Worm (Caenorhabditis elegans): ENCODE measurements around the gene F54F2.14.

Gene F54F2.14

ce11 chrIII:8794793-8795192, 3.4 kb downstream of the F54F2.14 start (continued):
- TF ChIP-seq mdl-1 (tag; optimal IDR thresholded peaks at IDR 0.05) (peak; percentile 38 to 80), sdz-12 (GFP tag; optimal IDR thresholded peaks at IDR 0.05) (no peak), nhr-76 (tag; optimal IDR thresholded peaks at IDR 0.05) (no peak), nhr-11 (tag; optimal IDR thresholded peaks at IDR 0.05) (peak; percentile 36), pha-4 (GFP tag; IDR thresholded peaks at IDR 0.05) (peak; percentile 58; the same call in 1 of the 2 replicates), pha-4 (tag; optimal IDR thresholded peaks at IDR 0.05) (peak; percentile 91), lin-29 (GFP tag; IDR thresholded peaks at IDR 0.05) (no peak), nhr-25 (tag; optimal IDR thresholded peaks at IDR 0.05; ENCODE audit: borderline replicate concordance, insufficient read depth) (peak; percentile 89), ceh-62 (tag; optimal IDR thresholded peaks at IDR 0.05) (no peak), spr-3 (GFP tag; optimal IDR thresholded peaks at IDR 0.05) (no peak), snpc-4 (tag; optimal IDR thresholded peaks at IDR 0.05) (no peak), unc-130 (GFP tag; optimal IDR thresholded peaks at IDR 0.05) (no peak), daf-19 (GFP tag; conservative IDR thresholded peaks at IDR 0.05) (no peak), nhr-111 (GFP tag; optimal IDR thresholded peaks at IDR 0.05) (no peak), nhr-10 (tag; optimal IDR thresholded peaks at IDR 0.05) (no peak), lin-1 (GFP tag; IDR thresholded peaks at IDR 0.05) (peak; percentile 49; the same call in 1 of the 2 replicates), F44E2.7 (GFP tag; IDR thresholded peaks at IDR 0.05) (no peak), fos-1 (tag; optimal IDR thresholded peaks at IDR 0.05) (no peak)

- TF ChIP-seq unc-62 (GFP tag; optimal IDR thresholded peaks at IDR 0.05 in 1 of 2) (peak in 1 of 2 experiments; percentile 100), unc-62 (tag; optimal IDR thresholded peaks at IDR 0.05) (no peak), set-16 (GFP tag; IDR thresholded peaks at IDR 0.05) (peak; percentile 84), saeg-2 (GFP tag; IDR thresholded peaks at IDR 0.05) (peak; percentile 91), sdz-12 (GFP tag; optimal IDR thresholded peaks at IDR 0.05) (no peak), mdl-1 (tag; optimal IDR thresholded peaks at IDR 0.05) (peak; percentile 89 to 97), zip-2 (tag; optimal IDR thresholded peaks at IDR 0.05) (no peak), nhr-42 (GFP tag; IDR thresholded peaks at IDR 0.05) (0 out of 2 replicates have a peak, but pooled peaks have one; percentile 52), egl-27 (tag; optimal IDR thresholded peaks at IDR 0.05) (no peak), ceh-20 (GFP tag; IDR thresholded peaks at IDR 0.05) (peak; percentile 89), php-3 (GFP tag; IDR thresholded peaks at IDR 0.05) (peak; percentile 46; the same call in 1 of the 2 replicates), lin-1 (GFP tag; IDR thresholded peaks at IDR 0.05) (peak; percentile 82; the same call in 1 of the 2 replicates), dmd-6 (GFP tag; IDR thresholded peaks at IDR 0.05) (peak; percentile 93), T20F7.1 (GFP tag; optimal IDR thresholded peaks at IDR 0.05) (peak; percentile 77), ama-1 (optimal IDR thresholded peaks at IDR 0.05) (no peak), jun-1 (tag; optimal IDR thresholded peaks at IDR 0.05) (peak; percentile 87), mxl-2 (GFP tag; conservative IDR thresholded peaks at IDR 0.05) (no peak; the same call in 1 of the 2 replicates), nhr-76 (tag; optimal IDR thresholded peaks at IDR 0.05) (no peak), ceh-32 (tag; optimal IDR thresholded peaks at IDR 0.05; ENCODE audit: poor library complexity) (peak; percentile 64), ctbp-1 (GFP tag; IDR thresholded peaks at IDR 0.05) (peak; percentile 97), nhr-11 (tag; optimal IDR thresholded peaks at IDR 0.05) (peak; percentile 93), mdt-29 (GFP tag; IDR thresholded peaks at IDR 0.05) (peak; percentile 56; the same call in 1 of the 2 replicates), madf-5 (GFP tag; IDR thresholded peaks at IDR 0.05) (no peak), hlh-30 (tag; optimal IDR thresholded peaks at IDR 0.05; ENCODE audit: insufficient read depth) (peak; percentile 95), F44E2.7 (GFP tag; IDR thresholded peaks at IDR 0.05) (no peak), nhr-10 (tag; optimal IDR thresholded peaks at IDR 0.05) (peak; percentile 60), nhr-237 (tag; optimal IDR thresholded peaks at IDR 0.05) (peak; percentile 58), spr-1 (tag; optimal IDR thresholded peaks at IDR 0.05) (peak; percentile 88), spr-3 (GFP tag; optimal IDR thresholded peaks at IDR 0.05) (no peak), lim-7 (GFP tag; IDR thresholded peaks at IDR 0.05) (no peak), madf-9 (GFP tag; conservative IDR thresholded peaks at IDR 0.05) (peak; percentile 64), hlh-11 (tag; optimal IDR thresholded peaks at IDR 0.05) (peak; percentile 99), zip-11 (GFP tag; IDR thresholded peaks at IDR 0.05) (no peak), duxl-1 (tag; optimal IDR thresholded peaks at IDR 0.05; ENCODE audit: poor library complexity) (peak; percentile 64), pha-4 (GFP tag; IDR thresholded peaks at IDR 0.05) (peak; percentile 90), pha-4 (tag; optimal IDR thresholded peaks at IDR 0.05) (no peak), F37D6.2 (tag; optimal IDR thresholded peaks at IDR 0.05) (peak; percentile 93), egl-43 (GFP tag; IDR thresholded peaks at IDR 0.05) (peak; percentile 94), fos-1 (tag; optimal IDR thresholded peaks at IDR 0.05) (peak; percentile 62), nhr-111 (GFP tag; optimal IDR thresholded peaks at IDR 0.05) (no peak), nhr-6 (tag; optimal IDR thresholded peaks at IDR 0.05) (peak; percentile 84)
Observed at ce11 chrIII:8795595-8796141, 4.3 kb downstream of the F54F2.14 start.
